Fruit fly (Drosophila melanogaster) S2 (cell line): ENCODE data around the gene CG42446.

Source experiments
- CG8478 ChIP-seq: fragments of >200 bp; optimal IDR thresholded peaks from 2 replicates; lab custom pipeline; 2018
- CTCF ChIP-seq, 2 experiments: fragments of >200 bp; optimal IDR thresholded peaks; 2 replicates each; lab custom pipeline; 2018

dm6 chr3R:16327549-16327948 is 32.4 kb downstream of the CG42446 start, which contains the start of gene CG17930:
- TF ChIP-seq CG8478 (lab: Kevin White, UChicago) (no peak), CTCF (optimal IDR thresholded peaks at IDR 0.05; lab: Kevin White, UChicago) (no peak)
